Fruit fly (Drosophila melanogaster) whole organism, embryonic: ENCODE data around the gene ewg.

Source experiments
- BEAF-32 ChIP-seq: fragments of 200-800 bp; sonication (Bioruptor generic); optimal IDR thresholded peaks from 3 replicates; lab custom pipeline; 2017; ENCODE audit warnings: missing biosample characterization, missing genetic modification characterization, mild to moderate bottlenecking, moderate library complexity, missing genetic modification reagents
- CG10431 ChIP-seq: fragments of 200-800 bp; sonication (Bioruptor generic); optimal IDR thresholded peaks from 3 replicates; lab custom pipeline; 2018; ENCODE audit warnings: missing biosample characterization, mild to moderate bottlenecking, missing genetic modification characterization
- CG11504 ChIP-seq: fragments of 200-800 bp; sonication (Bioruptor generic); optimal IDR thresholded peaks from 3 replicates; lab custom pipeline; 2019; ENCODE audit warnings: missing biosample characterization, mild to moderate bottlenecking, missing genetic modification characterization, moderate library complexity
- CG12236 ChIP-seq: fragments of 200-800 bp; sonication (Bioruptor generic); optimal IDR thresholded peaks from 2 replicates; lab custom pipeline; 2016; ENCODE audit warnings: missing biosample characterization, missing genetic modification characterization
- CG12299 ChIP-seq: fragments of 200-800 bp; sonication (Bioruptor generic); optimal IDR thresholded peaks from 2 replicates; lab custom pipeline; 2018; ENCODE audit warnings: missing biosample characterization, mild to moderate bottlenecking, missing genetic modification characterization
- CG12769 ChIP-seq: fragments of 200-800 bp; sonication (Bioruptor generic); optimal IDR thresholded peaks from 2 replicates; lab custom pipeline; 2019; ENCODE audit warnings: missing biosample characterization, mild to moderate bottlenecking, missing genetic modification characterization, moderate library complexity
- CG13287 ChIP-seq: fragments of 200-800 bp; sonication (Bioruptor generic); IDR thresholded peaks from 2 replicates; pipeline ENCODE4 v1.3.6; 2022; ENCODE audit warnings: missing biosample characterization, missing genetic modification characterization; ENCODE audit not compliant: partially characterized antibody
- CG15011 ChIP-seq: fragments of 200-800 bp; sonication (Bioruptor generic); optimal IDR thresholded peaks from 3 replicates; lab custom pipeline; 2018; ENCODE audit warnings: missing biosample characterization, mild to moderate bottlenecking, missing genetic modification characterization
- CG16813 ChIP-seq: fragments of 200-800 bp; sonication (Bioruptor generic); IDR thresholded peaks from 3 replicates; pipeline ENCODE4 v1.3.6; 2022; ENCODE audit warnings: missing biosample characterization, missing genetic modification characterization; ENCODE audit not compliant: partially characterized antibody
- CG17186 ChIP-seq: fragments of 200-800 bp; sonication (Bioruptor generic); optimal IDR thresholded peaks from 3 replicates; lab custom pipeline; 2017; ENCODE audit warnings: missing biosample characterization, missing genetic modification reagents, missing genetic modification characterization
- CG1832 ChIP-seq: fragments of 200-800 bp; sonication (Bioruptor generic); optimal IDR thresholded peaks from 2 replicates; lab custom pipeline; 2017; ENCODE audit warnings: missing biosample characterization, mild to moderate bottlenecking, missing genetic modification characterization, inconsistent platforms
- CG18476 ChIP-seq: fragments of 200-800 bp; sonication (Bioruptor generic); optimal IDR thresholded peaks from 2 replicates; lab custom pipeline; 2016; ENCODE audit warnings: missing biosample characterization, mild to moderate bottlenecking, missing genetic modification characterization
- CG30020 ChIP-seq: fragments of 200-800 bp; optimal IDR thresholded peaks from 2 replicates; lab custom pipeline; 2019; ENCODE audit warnings: missing biosample characterization, mild to moderate bottlenecking, missing genetic modification characterization, moderate library complexity
- CG31388 ChIP-seq: fragments of 200-800 bp; sonication (Bioruptor generic); optimal IDR thresholded peaks from 2 replicates; lab custom pipeline; 2016; ENCODE audit warnings: missing biosample characterization, missing genetic modification characterization
- CG33213 ChIP-seq: fragments of 200-800 bp; sonication (Bioruptor generic); optimal IDR thresholded peaks from 3 replicates; lab custom pipeline; 2016; ENCODE audit warnings: missing biosample characterization, missing genetic modification characterization
- CG4360 ChIP-seq: fragments of 200-800 bp; sonication (Bioruptor generic); IDR thresholded peaks from 2 replicates; pipeline ENCODE4 v1.3.6; 2022; ENCODE audit warnings: missing biosample characterization, missing genetic modification characterization
- CG43689 ChIP-seq: fragments of 200-800 bp; sonication (Bioruptor generic); IDR thresholded peaks from 2 replicates; pipeline ENCODE4 v1.3.6; 2022; ENCODE audit warnings: missing biosample characterization, missing genetic modification characterization
- CG7839 ChIP-seq: fragments of 200-800 bp; sonication (Bioruptor generic); optimal IDR thresholded peaks from 3 replicates; lab custom pipeline; 2018; ENCODE audit warnings: missing biosample characterization, mild to moderate bottlenecking, missing genetic modification characterization, moderate library complexity
- CG8924 ChIP-seq: fragments of 200-800 bp; optimal IDR thresholded peaks from 3 replicates; lab custom pipeline; 2019; ENCODE audit warnings: missing biosample characterization, mild to moderate bottlenecking, missing genetic modification characterization, moderate library complexity
- Drgx ChIP-seq: fragments of 200-800 bp; sonication (Bioruptor generic); IDR thresholded peaks from 2 replicates; pipeline ENCODE4 v1.3.6; 2022; ENCODE audit warnings: missing biosample characterization, missing genetic modification characterization
- E2f2 ChIP-seq: fragments of 200-800 bp; sonication (Bioruptor generic); IDR thresholded peaks from 2 replicates; pipeline ENCODE4 v1.3.6; 2022; ENCODE audit warnings: missing biosample characterization, missing genetic modification characterization
- Fer2 ChIP-seq: fragments of 200-800 bp; sonication (Bioruptor generic); optimal IDR thresholded peaks from 2 replicates; lab custom pipeline; 2018; ENCODE audit warnings: missing biosample characterization, mild to moderate bottlenecking, missing genetic modification characterization, moderate library complexity
- Gug ChIP-seq: fragments of 200-800 bp; sonication (Bioruptor generic); IDR thresholded peaks from 4 replicates; pipeline ENCODE4 v1.3.6; 2022; ENCODE audit warnings: missing biosample characterization, missing genetic modification characterization
- H15 ChIP-seq: fragments of 200-800 bp; sonication (Bioruptor generic); IDR thresholded peaks from 3 replicates; pipeline ENCODE4 v1.3.6; 2022; ENCODE audit warnings: missing biosample characterization, missing genetic modification characterization
- HLH4C ChIP-seq: fragments of 200-800 bp; sonication (Bioruptor generic); IDR thresholded peaks from 3 replicates; pipeline ENCODE4 v1.3.6; 2022; ENCODE audit warnings: missing biosample characterization, missing genetic modification characterization; ENCODE audit not compliant: partially characterized antibody
- Myb ChIP-seq: fragments of 200-800 bp; sonication (Bioruptor generic); optimal IDR thresholded peaks from 2 replicates; lab custom pipeline; 2016; ENCODE audit warnings: missing biosample characterization, missing genetic modification characterization
- NC2β ChIP-seq: fragments of 200-800 bp; sonication (Bioruptor generic); optimal IDR thresholded peaks from 2 replicates; lab custom pipeline; 2016; ENCODE audit warnings: missing biosample characterization, missing genetic modification characterization
- Pdp1 ChIP-seq, 2 experiments: fragments of 200-800 bp; sonication (Bioruptor generic); optimal IDR thresholded peaks; 3 replicates each; lab custom pipeline; 2016; ENCODE audit warnings: missing biosample characterization in 2 of 2, missing genetic modification characterization in 2 of 2, mild to moderate bottlenecking in 1 of 2, moderate library complexity in 1 of 2
- Scr ChIP-seq: fragments of 200-800 bp; sonication (Bioruptor generic); IDR thresholded peaks from 2 replicates; pipeline ENCODE4 v1.3.6; 2022; ENCODE audit warnings: missing biosample characterization, missing genetic modification characterization; ENCODE audit not compliant: partially characterized antibody
- Sox100B ChIP-seq: fragments of 200-800 bp; sonication (Bioruptor generic); optimal IDR thresholded peaks from 3 replicates; lab custom pipeline; 2018; ENCODE audit warnings: missing biosample characterization, mild to moderate bottlenecking, missing genetic modification characterization
- Xbp1 ChIP-seq: fragments of 200-800 bp; sonication (Bioruptor generic); optimal IDR thresholded peaks from 3 replicates; lab custom pipeline; 2016; ENCODE audit warnings: missing biosample characterization, mild to moderate bottlenecking, missing genetic modification characterization
- abd-A ChIP-seq: fragments of 200-800 bp; sonication (Bioruptor generic); optimal IDR thresholded peaks from 3 replicates; lab custom pipeline; 2019; ENCODE audit warnings: missing biosample characterization, mild to moderate bottlenecking, missing genetic modification characterization, moderate library complexity
- ato ChIP-seq: fragments of 200-800 bp; sonication (Bioruptor generic); IDR thresholded peaks from 2 replicates; pipeline ENCODE4 v1.3.6; 2022; ENCODE audit warnings: missing biosample characterization, missing genetic modification characterization; ENCODE audit not compliant: partially characterized antibody
- bbx ChIP-seq: fragments of 200-800 bp; sonication (Bioruptor generic); IDR thresholded peaks from 2 replicates; pipeline ENCODE4 v1.3.6; 2022; ENCODE audit warnings: missing biosample characterization, missing genetic modification characterization; ENCODE audit not compliant: partially characterized antibody
- chinmo ChIP-seq: fragments of 200-800 bp; sonication (Bioruptor generic); IDR thresholded peaks from 4 replicates; pipeline ENCODE4 v1.3.6; 2022; ENCODE audit warnings: missing biosample characterization, missing genetic modification characterization; ENCODE audit not compliant: partially characterized antibody
- ems ChIP-seq: fragments of 200-800 bp; sonication (Bioruptor generic); optimal IDR thresholded peaks from 3 replicates; lab custom pipeline; 2016; ENCODE audit warnings: missing biosample characterization, missing genetic modification characterization
- ewg ChIP-seq: fragments of 200-800 bp; sonication (Bioruptor generic); optimal IDR thresholded peaks from 3 replicates; lab custom pipeline; 2017; ENCODE audit warnings: mild to moderate bottlenecking, missing biosample characterization, missing genetic modification reagents, missing genetic modification characterization
- fru ChIP-seq: fragments of >200 bp; optimal IDR thresholded peaks from 2 replicates; lab custom pipeline; 2017
- hbn ChIP-seq: fragments of 200-800 bp; sonication (Bioruptor generic); IDR thresholded peaks from 2 replicates; pipeline ENCODE4 v1.3.6; 2022; ENCODE audit warnings: missing biosample characterization, missing genetic modification characterization; ENCODE audit not compliant: partially characterized antibody
- knrl ChIP-seq: fragments of 200-800 bp; sonication (Bioruptor generic); IDR thresholded peaks from 3 replicates; pipeline ENCODE4 v1.3.6; 2022; ENCODE audit warnings: missing biosample characterization, missing genetic modification characterization; ENCODE audit not compliant: partially characterized antibody
- nerfin-1 ChIP-seq: fragments of 200-800 bp; sonication (Bioruptor generic); optimal IDR thresholded peaks from 3 replicates; lab custom pipeline; 2019; ENCODE audit warnings: missing biosample characterization, mild to moderate bottlenecking, missing genetic modification characterization, moderate library complexity
- pan ChIP-seq, 4 experiments: fragments of >200 bp in 3 of 4; fragments of 200-800 bp in 1 of 4; sonication (Bioruptor generic) in 1 of 4; optimal IDR thresholded peaks in 3 of 4; IDR thresholded peaks in 1 of 4; 2 replicates each; pipeline versions ENCODE4 v1.3.6 to Lab custom; 2017 to 2022; ENCODE audit warnings: missing biosample characterization in 2 of 4, missing genetic modification characterization in 2 of 4, mixed read lengths in 1 of 4
- pzg ChIP-seq: fragments of 200-800 bp; sonication (Bioruptor generic); optimal IDR thresholded peaks from 3 replicates; lab custom pipeline; 2018; ENCODE audit warnings: missing biosample characterization, mild to moderate bottlenecking, missing genetic modification characterization, moderate library complexity
- scrt ChIP-seq: fragments of 200-800 bp; sonication (Bioruptor generic); optimal IDR thresholded peaks from 2 replicates; lab custom pipeline; 2018; ENCODE audit warnings: missing biosample characterization, mild to moderate bottlenecking, missing genetic modification characterization, moderate library complexity
- sd ChIP-seq: fragments of 200-800 bp; sonication (Bioruptor generic); optimal IDR thresholded peaks from 3 replicates; lab custom pipeline; 2018; ENCODE audit warnings: missing biosample characterization, mild to moderate bottlenecking, missing genetic modification characterization, moderate library complexity
- sens ChIP-seq: fragments of 200-800 bp; sonication (Bioruptor generic); peaks from one replicate; lab custom pipeline; 2016; ENCODE audit warnings: missing biosample characterization, missing genetic modification characterization
- unc-4 ChIP-seq: fragments of 200-800 bp; sonication (Bioruptor generic); IDR thresholded peaks from 2 replicates; pipeline ENCODE4 v1.3.6; 2022; ENCODE audit warnings: missing biosample characterization, missing genetic modification characterization; ENCODE audit not compliant: partially characterized antibody
- vnd ChIP-seq: fragments of 200-800 bp; sonication (Bioruptor generic); IDR thresholded peaks from 3 replicates; pipeline ENCODE4 v1.3.6; 2022; ENCODE audit warnings: missing biosample characterization, missing genetic modification characterization; ENCODE audit not compliant: partially characterized antibody

Gene ewg

DNA sequence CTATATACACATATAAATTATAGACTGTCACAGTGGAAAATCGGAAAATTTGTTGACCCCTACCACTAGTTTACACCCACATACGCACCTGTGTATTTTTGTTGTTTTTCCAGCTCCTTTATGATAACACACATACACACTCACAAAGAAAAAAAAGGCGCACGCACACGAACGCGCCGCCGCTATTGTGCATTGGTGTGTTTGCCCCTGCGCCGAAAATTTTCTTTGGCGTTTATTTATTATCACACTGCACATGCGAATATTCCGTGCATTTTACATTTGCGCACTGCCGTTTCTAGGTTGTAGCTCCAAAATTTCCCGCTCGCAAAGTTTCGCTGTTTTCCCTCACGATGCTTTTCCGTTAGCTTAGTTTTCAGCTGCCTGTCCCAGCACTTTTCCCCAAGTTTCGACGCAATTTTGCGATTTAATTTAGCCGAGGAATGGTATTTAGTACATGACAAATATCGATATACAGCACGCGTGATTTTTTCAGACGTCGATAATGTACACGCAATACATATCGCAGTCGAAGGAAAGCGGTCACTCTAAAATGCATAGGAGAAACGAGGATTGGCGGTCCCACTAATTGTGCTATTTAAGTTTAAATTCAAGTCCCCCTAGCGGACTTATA is at the start of gene ewg, which contains the start of gene CG3777 (continued):
- peak; percentile 99 for TF ChIP-seq bbx (GFP tag; lab: Robert Waterston, UW)
- TF ChIP-seq E2f2 (GFP tag; lab: Robert Waterston, UW): peak; percentile 78
- TF ChIP-seq BEAF-32 (GFP tag; lab: Kevin White, UChicago): peak; percentile 96
- TF ChIP-seq CG17186 (GFP tag; lab: Kevin White, UChicago): peak; percentile 76
- TF ChIP-seq ato (GFP tag; lab: Robert Waterston, UW): peak; percentile 97
- TF ChIP-seq pan (optimal IDR thresholded peaks at IDR 0.05; lab: Kevin White, UChicago): no peak
- TF ChIP-seq pan (GFP tag; optimal IDR thresholded peaks at IDR 0.05 in 1 of 2, IDR thresholded peaks at IDR 0.05 in 1 of 2): no peak
- peak; percentile 91 for TF ChIP-seq unc-4 (GFP tag; lab: Robert Waterston, UW)
- TF ChIP-seq CG11504 (tag; lab: Kevin White, UChicago): peak; percentile 27
- TF ChIP-seq abd-A (tag; lab: Kevin White, UChicago): no peak
- peak; percentile 93 for TF ChIP-seq Scr (GFP tag; lab: Robert Waterston, UW)
- TF ChIP-seq CG30020 (tag; lab: Kevin White, UChicago): peak; percentile 49
- TF ChIP-seq CG12299: peak; percentile 23
- TF ChIP-seq Xbp1 (GFP tag; lab: Kevin White, UChicago): peak; percentile 54
- TF ChIP-seq nerfin-1 (tag; lab: Kevin White, UChicago): no peak
- peak in 1 of 2 experiments; percentile 61 for TF ChIP-seq Pdp1 (GFP tag; optimal IDR thresholded peaks at IDR 0.05; lab: Kevin White, UChicago)
- TF ChIP-seq CG10431 (GFP tag; lab: Kevin White, UChicago): peak; percentile 96
- TF ChIP-seq CG18476 (GFP tag; lab: Kevin White, UChicago): no peak
- TF ChIP-seq vnd (GFP tag; lab: Robert Waterston, UW): peak; percentile 95
- TF ChIP-seq hbn (GFP tag; lab: Robert Waterston, UW): peak; percentile 90
- no peak for TF ChIP-seq H15
- peak; percentile 97 for TF ChIP-seq CG16813 (GFP tag; lab: Robert Waterston, UW)
- peak; percentile 42 for TF ChIP-seq CG12769 (tag; lab: Kevin White, UChicago)
- TF ChIP-seq ems: no peak
- peak; percentile 97 for TF ChIP-seq ewg
- no peak for TF ChIP-seq NC2β (GFP tag; lab: Kevin White, UChicago)
- peak; percentile 97 for TF ChIP-seq CG13287 (GFP tag; lab: Robert Waterston, UW)
- peak; percentile 39; the same call in 1 of the 2 replicates for TF ChIP-seq CG4360 (GFP tag; lab: Robert Waterston, UW)
- TF ChIP-seq chinmo (GFP tag; lab: Robert Waterston, UW): peak; percentile 97
- TF ChIP-seq CG12236 (GFP tag; lab: Kevin White, UChicago): no peak
- peak; percentile 4 for TF ChIP-seq CG7839
- TF ChIP-seq CG31388: no peak
- TF ChIP-seq fru (lab: Kevin White, UChicago): no peak
- TF ChIP-seq sens (GFP tag; lab: Kevin White, UChicago): peak; percentile 86
- TF ChIP-seq Drgx (GFP tag; lab: Robert Waterston, UW): no peak
- peak; percentile 68 for TF ChIP-seq CG33213 (GFP tag; lab: Kevin White, UChicago)
- peak; percentile 92 for TF ChIP-seq sd (tag; lab: Kevin White, UChicago)
- TF ChIP-seq Gug (GFP tag; lab: Robert Waterston, UW): no peak
- TF ChIP-seq knrl: peak; percentile 97
- peak; percentile 94 for TF ChIP-seq HLH4C (GFP tag; lab: Robert Waterston, UW)
- TF ChIP-seq Sox100B (GFP tag; lab: Kevin White, UChicago): no peak
- peak; percentile 30 for TF ChIP-seq CG8924 (tag; lab: Kevin White, UChicago)
- no peak for TF ChIP-seq Fer2 (tag; lab: Kevin White, UChicago)
- peak; percentile 91 for TF ChIP-seq pzg (GFP tag; lab: Kevin White, UChicago)
- TF ChIP-seq CG15011 (GFP tag; lab: Kevin White, UChicago): no peak
- no peak for TF ChIP-seq scrt (GFP tag; lab: Kevin White, UChicago)
- no peak for TF ChIP-seq CG43689 (GFP tag; lab: Robert Waterston, UW)
- peak; percentile 63 for TF ChIP-seq Myb (GFP tag; lab: Kevin White, UChicago)
- no peak for TF ChIP-seq CG1832
